Worm (Caenorhabditis elegans) whole organism, young adult: Measurements from ENCODE around the gene vms-1.

Source experiments
- B0019.2 ChIP-seq: fragments of 200-800 bp; sonication (Bioruptor generic); conservative IDR thresholded peaks from 2 replicates; pipeline ENCODE4 v1.3.6; 2022; ENCODE audit warnings: missing genetic modification reagents, missing genetic modification characterization, missing compliant biosample characterization
- B0261.1 ChIP-seq: sonication (generic microtip); optimal IDR thresholded peaks from 2 replicates; lab custom pipeline; 2016; ENCODE audit warnings: mild to moderate bottlenecking, missing genetic modification characterization, moderate library complexity, missing compliant biosample characterization
- B0336.3 ChIP-seq: fragments of 200-800 bp; sonication (Bioruptor generic); IDR thresholded peaks from 2 replicates; pipeline ENCODE4 v1.3.6; 2022; ENCODE audit warnings: missing genetic modification characterization, missing compliant biosample characterization
- C06A6.2 ChIP-seq: fragments of 200-800 bp; sonication (Bioruptor generic); conservative IDR thresholded peaks from 2 replicates; pipeline ENCODE4 v1.3.6; 2022; ENCODE audit warnings: missing genetic modification characterization, missing compliant biosample characterization
- D2030.7 ChIP-seq: fragments of 200-800 bp; sonication (Bioruptor generic); IDR thresholded peaks from 2 replicates; pipeline ENCODE4 v1.3.6; 2022; ENCODE audit warnings: missing genetic modification reagents, missing genetic modification characterization, missing compliant biosample characterization
- F10E7.11 ChIP-seq: sonication (generic microtip); optimal IDR thresholded peaks from 2 replicates; lab custom pipeline; 2017; ENCODE audit warnings: mild to moderate bottlenecking, missing genetic modification characterization, moderate library complexity, missing compliant biosample characterization
- F23B12.7 ChIP-seq: sonication (generic microtip); optimal IDR thresholded peaks from 2 replicates; lab custom pipeline; 2017; ENCODE audit warnings: missing genetic modification characterization, mild to moderate bottlenecking, missing compliant biosample characterization, antibody characterized with exemption, moderate library complexity; ENCODE audit not compliant: insufficient read depth
- F33H1.4 ChIP-seq: fragments of 200-800 bp; sonication (Bioruptor generic); IDR thresholded peaks from 2 replicates; pipeline ENCODE4 v1.3.6; 2022; ENCODE audit warnings: missing genetic modification reagents, missing genetic modification characterization, missing compliant biosample characterization
- F37B4.10 ChIP-seq: fragments of 200-800 bp; sonication (Bioruptor generic); IDR thresholded peaks from 2 replicates; pipeline ENCODE4 v1.3.6; 2022; ENCODE audit warnings: missing genetic modification characterization, missing compliant biosample characterization
- F49E8.2 ChIP-seq: sonication (generic microtip); optimal IDR thresholded peaks from 3 replicates; lab custom pipeline; 2017; ENCODE audit warnings: missing genetic modification characterization, mild to moderate bottlenecking, missing compliant biosample characterization, antibody characterized with exemption, moderate library complexity; ENCODE audit not compliant: insufficient read depth
- F55B11.4 ChIP-seq: sonication (generic microtip); optimal IDR thresholded peaks from 2 replicates; lab custom pipeline; 2016; ENCODE audit warnings: missing compliant biosample characterization, missing genetic modification characterization, borderline replicate concordance; ENCODE audit not compliant: insufficient read depth
- K11D2.4 ChIP-seq: fragments of 200-800 bp; sonication (Bioruptor generic); IDR thresholded peaks from 2 replicates; pipeline ENCODE4 v1.3.6; 2022; ENCODE audit warnings: missing genetic modification reagents, missing genetic modification characterization, missing compliant biosample characterization
- T07F8.4 ChIP-seq: sonication (generic microtip); optimal IDR thresholded peaks from 2 replicates; lab custom pipeline; 2016; ENCODE audit warnings: mild to moderate bottlenecking, missing genetic modification characterization, moderate library complexity, missing compliant biosample characterization
- Y53G8AR.9 ChIP-seq: fragments of 200-800 bp; sonication (Bioruptor generic); conservative IDR thresholded peaks from 2 replicates; pipeline ENCODE4 v1.3.6; 2022; ENCODE audit warnings: missing genetic modification reagents, missing genetic modification characterization, missing compliant biosample characterization
- Y56A3A.18 ChIP-seq: fragments of 200-800 bp; sonication (Bioruptor generic); IDR thresholded peaks from 2 replicates; pipeline ENCODE4 v1.3.6; 2022; ENCODE audit warnings: missing genetic modification reagents, missing genetic modification characterization, missing compliant biosample characterization
- Y67H2A.10 ChIP-seq: fragments of 200-800 bp; sonication (Bioruptor generic); conservative IDR thresholded peaks from 2 replicates; pipeline ENCODE4 v1.3.6; 2022; ENCODE audit warnings: missing genetic modification reagents, missing genetic modification characterization, missing compliant biosample characterization
- ZK185.1 ChIP-seq: sonication (generic microtip); optimal IDR thresholded peaks from 2 replicates; lab custom pipeline; 2016; ENCODE audit warnings: mild to moderate bottlenecking, missing genetic modification characterization, missing compliant biosample characterization; ENCODE audit not compliant: poor library complexity, severe bottlenecking
- atf-7 ChIP-seq: sonication (generic microtip); optimal IDR thresholded peaks from 2 replicates; lab custom pipeline; 2017; ENCODE audit warnings: mild to moderate bottlenecking, missing genetic modification characterization, missing compliant biosample characterization
- bed-2 ChIP-seq: fragments of 200-800 bp; sonication (Bioruptor generic); IDR thresholded peaks from 2 replicates; pipeline ENCODE4 v1.3.6; 2022; ENCODE audit warnings: missing genetic modification reagents, missing genetic modification characterization, missing compliant biosample characterization
- ccch-3 ChIP-seq: fragments of 200-800 bp; sonication (Bioruptor generic); optimal IDR thresholded peaks from 2 replicates; lab custom pipeline; 2018; ENCODE audit warnings: mild to moderate bottlenecking, missing genetic modification characterization, missing compliant biosample characterization
- ceh-58 ChIP-seq: fragments of 200-800 bp; sonication (Bioruptor generic); IDR thresholded peaks from 2 replicates; pipeline ENCODE4 v1.3.6; 2022; ENCODE audit warnings: missing genetic modification characterization, missing compliant biosample characterization
- dpl-1 ChIP-seq: fragments of 150-350 bp; optimal IDR thresholded peaks from 2 replicates; lab custom pipeline; 2014; ENCODE audit warnings: missing biosample characterization, missing genetic modification reagents, missing genetic modification characterization
- egl-44 ChIP-seq: fragments of 200-800 bp; sonication (Bioruptor generic); IDR thresholded peaks from 2 replicates; pipeline ENCODE4 v1.3.6; 2022; ENCODE audit warnings: missing genetic modification reagents, missing genetic modification characterization, missing compliant biosample characterization
- egrh-3 ChIP-seq: fragments of 200-800 bp; sonication (Bioruptor generic); IDR thresholded peaks from 2 replicates; pipeline ENCODE4 v1.3.6; 2022; ENCODE audit warnings: missing genetic modification reagents, missing genetic modification characterization, missing compliant biosample characterization
- fkh-3 ChIP-seq: sonication (generic microtip); optimal IDR thresholded peaks from 2 replicates; lab custom pipeline; 2016; ENCODE audit warnings: mild to moderate bottlenecking, missing genetic modification characterization, missing compliant biosample characterization
- gei-17 ChIP-seq: fragments of 200-800 bp; sonication (Bioruptor generic); optimal IDR thresholded peaks from 2 replicates; lab custom pipeline; 2018; ENCODE audit warnings: mild to moderate bottlenecking, missing genetic modification characterization, missing compliant biosample characterization
- lag-1 ChIP-seq: fragments of 200-800 bp; sonication (Bioruptor generic); IDR thresholded peaks from 2 replicates; pipeline ENCODE4 v1.3.6; 2022; ENCODE audit warnings: missing genetic modification reagents, missing genetic modification characterization, missing compliant biosample characterization
- lin-26 ChIP-seq: fragments of 200-800 bp; sonication (Bioruptor generic); IDR thresholded peaks from 2 replicates; pipeline ENCODE4 v1.3.6; 2022; ENCODE audit warnings: missing genetic modification reagents, missing genetic modification characterization, missing compliant biosample characterization
- lin-35 ChIP-seq, 3 experiments: fragments of 150-350 bp in 2 of 3; sonication (generic microtip) in 1 of 3; optimal IDR thresholded peaks; 2 replicates each; lab custom pipeline; 2014 to 2018; ENCODE audit warnings: missing biosample characterization in 3 of 3, missing genetic modification characterization in 3 of 3, missing genetic modification reagents in 3 of 3
- lin-54 ChIP-seq: fragments of 200-800 bp; sonication (Bioruptor generic); optimal IDR thresholded peaks from 2 replicates; lab custom pipeline; 2018; ENCODE audit warnings: mild to moderate bottlenecking, missing genetic modification characterization, missing compliant biosample characterization
- lsy-27 ChIP-seq: sonication (generic microtip); optimal IDR thresholded peaks from 2 replicates; lab custom pipeline; 2017; ENCODE audit warnings: missing genetic modification characterization, mild to moderate bottlenecking, missing compliant biosample characterization, antibody characterized with exemption, missing genotype, borderline replicate concordance; ENCODE audit not compliant: insufficient read depth
- madf-6 ChIP-seq: fragments of 200-800 bp; sonication (Bioruptor generic); IDR thresholded peaks from 2 replicates; pipeline ENCODE4 v1.3.6; 2022; ENCODE audit warnings: missing genetic modification reagents, missing genetic modification characterization, missing compliant biosample characterization
- mes-4 ChIP-seq: sonication (generic microtip); optimal IDR thresholded peaks from 2 replicates; lab custom pipeline; 2016; ENCODE audit warnings: missing genotype, missing genetic modification characterization, missing compliant biosample characterization
- mxl-1 ChIP-seq: sonication (generic microtip); optimal IDR thresholded peaks from 2 replicates; lab custom pipeline; 2016; ENCODE audit warnings: missing genetic modification characterization, missing compliant biosample characterization
- pha-4 ChIP-seq: fragments of 150-350 bp; sonication (generic microtip); optimal IDR thresholded peaks from 2 replicates; lab custom pipeline; 2014; ENCODE audit warnings: missing biosample characterization, missing genetic modification reagents, missing genetic modification characterization
- rec-8 ChIP-seq, 2 experiments: sonication (generic microtip); optimal IDR thresholded peaks; 2 replicates each; lab custom pipeline; 2016; ENCODE audit warnings: mild to moderate bottlenecking in 2 of 2, missing genetic modification characterization in 2 of 2, missing genetic modification reagents in 2 of 2, missing genotype in 2 of 2, missing biosample characterization in 1 of 2, missing compliant biosample characterization in 1 of 2, moderate library complexity in 1 of 2
- repo-1 ChIP-seq: sonication (generic microtip); optimal IDR thresholded peaks from 2 replicates; lab custom pipeline; 2017; ENCODE audit warnings: mild to moderate bottlenecking, missing genetic modification characterization, missing compliant biosample characterization
- rpc-1 ChIP-seq, 2 experiments: fragments of 150-350 bp in 1 of 2; sonication (generic microtip) in 1 of 2; optimal IDR thresholded peaks; 2 replicates each; lab custom pipeline; 2014 to 2018; ENCODE audit warnings: missing biosample characterization in 1 of 2, missing genetic modification characterization in 1 of 2, missing genetic modification reagents in 1 of 2, missing genotype in 1 of 2
- snpc-3.4 ChIP-seq: sonication (generic microtip); optimal IDR thresholded peaks from 2 replicates; lab custom pipeline; 2017; ENCODE audit warnings: missing genetic modification characterization, mild to moderate bottlenecking, missing compliant biosample characterization, antibody characterized with exemption, moderate library complexity, missing genotype, missing genetic modification reagents
- zim-3 ChIP-seq: sonication (generic microtip); optimal IDR thresholded peaks from 2 replicates; lab custom pipeline; 2017; ENCODE audit warnings: mild to moderate bottlenecking, missing genetic modification characterization, moderate library complexity, missing compliant biosample characterization
- ztf-26 ChIP-seq: sonication (generic microtip); optimal IDR thresholded peaks from 2 replicates; lab custom pipeline; 2017; ENCODE audit warnings: missing genetic modification characterization, missing compliant biosample characterization
- ztf-28 ChIP-seq: fragments of 200-800 bp; sonication (Bioruptor generic); IDR thresholded peaks from 2 replicates; pipeline ENCODE4 v1.3.6; 2022; ENCODE audit warnings: missing genetic modification reagents, missing genetic modification characterization, missing compliant biosample characterization

Gene vms-1

DNA sequence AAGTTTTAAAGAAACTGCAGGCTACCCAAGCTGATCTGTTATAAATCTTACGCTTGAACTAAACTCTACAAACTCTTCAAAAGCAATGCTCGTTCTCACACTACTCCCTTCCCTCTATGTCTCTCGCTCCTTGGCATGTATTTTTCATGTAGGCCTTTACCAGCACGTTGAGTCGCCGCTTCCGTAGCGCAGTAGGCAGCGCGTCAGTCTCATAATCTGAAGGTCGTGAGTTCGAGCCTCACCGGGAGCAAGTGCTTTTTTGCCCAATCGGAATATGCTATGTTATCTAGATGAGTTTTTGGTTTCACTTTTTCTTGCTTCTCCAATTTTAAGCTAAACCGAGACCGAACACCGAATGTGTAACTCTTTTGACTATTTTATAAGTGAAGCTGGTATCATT, 18.1 kb downstream of the vms-1 start (continued):
- TF ChIP-seq repo-1 (tag; lab: Kevin White, UChicago) = no peak
- no peak for TF ChIP-seq ccch-3 (GFP tag; lab: Kevin White, UChicago)
- no peak for TF ChIP-seq ztf-26 (tag; lab: Kevin White, UChicago)
- TF ChIP-seq F23B12.7 (tag; lab: Kevin White, UChicago) = peak; percentile 43
- no peak for TF ChIP-seq lin-35 (GFP tag; optimal IDR thresholded peaks at IDR 0.05; lab: Kevin White, UChicago)
- no peak for TF ChIP-seq egrh-3 (GFP tag; lab: Robert Waterston, UW)
- no peak for TF ChIP-seq B0019.2 (GFP tag; lab: Robert Waterston, UW)
- no peak for TF ChIP-seq lsy-27
- no peak for TF ChIP-seq Y56A3A.18 (GFP tag; lab: Robert Waterston, UW)
- no peak for TF ChIP-seq fkh-3
- TF ChIP-seq mxl-1 (tag; lab: Kevin White, UChicago) = peak; percentile 27
- TF ChIP-seq gei-17 (GFP tag; lab: Kevin White, UChicago) = no peak
- TF ChIP-seq Y67H2A.10 (GFP tag; lab: Robert Waterston, UW) = no peak
- TF ChIP-seq F10E7.11 (tag; lab: Kevin White, UChicago) = no peak
- no peak for TF ChIP-seq mes-4
- TF ChIP-seq F55B11.4 = no peak
- no peak for TF ChIP-seq ceh-58 (GFP tag; lab: Robert Waterston, UW)
- TF ChIP-seq pha-4 (tag; lab: Kevin White, UChicago) = no peak
- TF ChIP-seq F37B4.10 = no peak
- peak; percentile 80 for TF ChIP-seq lin-26 (GFP tag; lab: Robert Waterston, UW)
- no peak for TF ChIP-seq C06A6.2 (GFP tag; lab: Robert Waterston, UW)
- TF ChIP-seq Y53G8AR.9 (GFP tag; lab: Robert Waterston, UW) = no peak; the same call in 1 of the 2 replicates
- peak; percentile 81 for TF ChIP-seq B0261.1 (tag; lab: Kevin White, UChicago)
- peak; percentile 31 for TF ChIP-seq lin-54 (GFP tag; lab: Kevin White, UChicago)
- no peak for TF ChIP-seq rec-8 (tag; optimal IDR thresholded peaks at IDR 0.05; lab: Kevin White, UChicago)
- no peak for TF ChIP-seq atf-7 (tag; lab: Kevin White, UChicago)
- TF ChIP-seq T07F8.4 (tag; lab: Kevin White, UChicago) = peak; percentile 15
- TF ChIP-seq lag-1 (GFP tag; lab: Robert Waterston, UW) = no peak
- no peak for TF ChIP-seq B0336.3
- TF ChIP-seq F49E8.2 (tag; lab: Kevin White, UChicago) = no peak
- TF ChIP-seq zim-3 (tag; lab: Kevin White, UChicago) = peak; percentile 45
- peak; percentile 71 for TF ChIP-seq rpc-1 (optimal IDR thresholded peaks at IDR 0.05; lab: Kevin White, UChicago)
- TF ChIP-seq rpc-1 (tag; optimal IDR thresholded peaks at IDR 0.05; lab: Kevin White, UChicago) = peak; percentile 82
- TF ChIP-seq D2030.7 (GFP tag; lab: Robert Waterston, UW) = peak; percentile 45; the same call in 1 of the 2 replicates
- no peak for TF ChIP-seq K11D2.4 (GFP tag; lab: Robert Waterston, UW)
- TF ChIP-seq ZK185.1 (tag; lab: Kevin White, UChicago) = peak; percentile 70
- TF ChIP-seq egl-44 (GFP tag; lab: Robert Waterston, UW) = no peak
- peak; percentile 74; the same call in 1 of the 2 replicates for TF ChIP-seq ztf-28 (GFP tag; lab: Robert Waterston, UW)
- TF ChIP-seq F33H1.4 = 0 out of 2 replicates have a peak, but pooled peaks have one; percentile 14
- TF ChIP-seq dpl-1 (GFP tag; lab: Kevin White, UChicago) = no peak
- TF ChIP-seq bed-2 (GFP tag; lab: Robert Waterston, UW) = no peak
- peak; percentile 28 for TF ChIP-seq snpc-3.4 (tag; lab: Kevin White, UChicago)
- peak; percentile 33; the same call in 1 of the 2 replicates for TF ChIP-seq madf-6 (GFP tag; lab: Robert Waterston, UW)
